Fruit fly (Drosophila melanogaster) whole organism, embryonic: ENCODE results near the gene Gk1.
A peak's percentile ranks its signal among the peaks of the same experiment; 100 is the strongest.

Experiments
- CG11504 ChIP-seq: fragments of 200-800 bp; sonication (Bioruptor generic); optimal IDR thresholded peaks from 3 replicates; lab custom pipeline; 2019; ENCODE audit warnings: missing biosample characterization, mild to moderate bottlenecking, missing genetic modification characterization, moderate library complexity
- CG12236 ChIP-seq: fragments of 200-800 bp; sonication (Bioruptor generic); optimal IDR thresholded peaks from 2 replicates; lab custom pipeline; 2016; ENCODE audit warnings: missing biosample characterization, missing genetic modification characterization
- CG12299 ChIP-seq: fragments of 200-800 bp; sonication (Bioruptor generic); optimal IDR thresholded peaks from 2 replicates; lab custom pipeline; 2018; ENCODE audit warnings: missing biosample characterization, mild to moderate bottlenecking, missing genetic modification characterization
- CG12769 ChIP-seq: fragments of 200-800 bp; sonication (Bioruptor generic); optimal IDR thresholded peaks from 2 replicates; lab custom pipeline; 2019; ENCODE audit warnings: missing biosample characterization, mild to moderate bottlenecking, missing genetic modification characterization, moderate library complexity
- CG13624 ChIP-seq: fragments of 200-800 bp; sonication (Bioruptor generic); optimal IDR thresholded peaks from 2 replicates; lab custom pipeline; 2016; ENCODE audit warnings: missing biosample characterization, missing genetic modification characterization
- CG13894 ChIP-seq: fragments of 200-800 bp; sonication (Bioruptor generic); optimal IDR thresholded peaks from 3 replicates; lab custom pipeline; 2018; ENCODE audit warnings: missing biosample characterization, mild to moderate bottlenecking, missing genetic modification characterization, moderate library complexity
- CG17568 ChIP-seq: fragments of 200-800 bp; sonication (Bioruptor generic); optimal IDR thresholded peaks from 2 replicates; lab custom pipeline; 2018; ENCODE audit warnings: missing biosample characterization, mild to moderate bottlenecking, missing genetic modification characterization, moderate library complexity
- CG2889 ChIP-seq: fragments of 200-800 bp; sonication (Bioruptor generic); IDR thresholded peaks from 3 replicates; pipeline ENCODE4 v1.3.6; 2022; ENCODE audit warnings: missing biosample characterization, missing genetic modification characterization
- CG30403 ChIP-seq: fragments of 200-800 bp; sonication (Bioruptor generic); optimal IDR thresholded peaks from 3 replicates; lab custom pipeline; 2016; ENCODE audit warnings: missing biosample characterization, missing genetic modification characterization
- CG32767 ChIP-seq: fragments of 200-800 bp; sonication (Bioruptor generic); IDR thresholded peaks from 2 replicates; pipeline ENCODE4 v1.3.6; 2022; ENCODE audit warnings: missing biosample characterization, missing genetic modification characterization
- CG3281 ChIP-seq: fragments of 200-800 bp; sonication (Bioruptor generic); optimal IDR thresholded peaks from 3 replicates; lab custom pipeline; 2017; ENCODE audit warnings: missing biosample characterization, mild to moderate bottlenecking, missing genetic modification characterization
- CG34376 ChIP-seq: fragments of 200-800 bp; sonication (Bioruptor generic); optimal IDR thresholded peaks from 2 replicates; lab custom pipeline; 2018; ENCODE audit warnings: missing biosample characterization, mild to moderate bottlenecking, missing genetic modification characterization
- CG42726 ChIP-seq: fragments of 200-800 bp; sonication (Bioruptor generic); IDR thresholded peaks from 2 replicates; pipeline ENCODE4 v1.3.6; 2022; ENCODE audit warnings: missing biosample characterization, missing genetic modification characterization; ENCODE audit not compliant: partially characterized antibody
- CG4707 ChIP-seq: fragments of 200-800 bp; sonication (Bioruptor generic); optimal IDR thresholded peaks from 2 replicates; lab custom pipeline; 2018; ENCODE audit warnings: missing biosample characterization, mild to moderate bottlenecking, missing genetic modification characterization, moderate library complexity
- CG5245 ChIP-seq: fragments of 200-800 bp; sonication (Bioruptor generic); optimal IDR thresholded peaks from 3 replicates; lab custom pipeline; 2016; ENCODE audit warnings: missing biosample characterization, missing genetic modification characterization
- CG7745 ChIP-seq: fragments of 200-800 bp; sonication (Bioruptor generic); optimal IDR thresholded peaks from 2 replicates; lab custom pipeline; 2018; ENCODE audit warnings: missing biosample characterization, mild to moderate bottlenecking, missing genetic modification characterization, moderate library complexity
- CG7987 ChIP-seq: fragments of 200-800 bp; sonication (Bioruptor generic); optimal IDR thresholded peaks from 2 replicates; lab custom pipeline; 2018; ENCODE audit warnings: missing biosample characterization, mild to moderate bottlenecking, missing genetic modification characterization, moderate library complexity
- GATAe ChIP-seq: fragments of 200-800 bp; sonication (Bioruptor generic); conservative IDR thresholded peaks from 2 replicates; pipeline ENCODE4 v1.3.6; 2022; ENCODE audit warnings: missing biosample characterization, missing genetic modification characterization
- Hr39 ChIP-seq: fragments of >200 bp; optimal IDR thresholded peaks from 2 replicates; lab custom pipeline; 2017
- Med ChIP-seq: fragments of 200-800 bp; sonication (Bioruptor generic); peaks from one replicate; lab custom pipeline; 2016; ENCODE audit warnings: missing biosample characterization, missing genetic modification characterization, mild to moderate bottlenecking, inconsistent platforms, moderate library complexity
- Meics ChIP-seq: fragments of 200-800 bp; sonication (Bioruptor generic); optimal IDR thresholded peaks from 2 replicates; lab custom pipeline; 2017; ENCODE audit warnings: missing biosample characterization, mild to moderate bottlenecking, missing genetic modification characterization
- PHDP ChIP-seq: fragments of 200-800 bp; sonication (Bioruptor generic); optimal IDR thresholded peaks from 3 replicates; lab custom pipeline; 2018; ENCODE audit warnings: missing biosample characterization, mild to moderate bottlenecking, missing genetic modification characterization, moderate library complexity
- Rfx ChIP-seq: fragments of 200-800 bp; sonication (Bioruptor generic); IDR thresholded peaks from 2 replicates; pipeline ENCODE4 v1.3.6; 2022; ENCODE audit warnings: missing biosample characterization, missing genetic modification characterization
- Vsx1 ChIP-seq: fragments of 200-800 bp; sonication (Bioruptor generic); optimal IDR thresholded peaks from 2 replicates; lab custom pipeline; 2017; ENCODE audit warnings: missing biosample characterization, mild to moderate bottlenecking, missing genetic modification characterization, missing genetic modification reagents
- bbx ChIP-seq: fragments of 200-800 bp; sonication (Bioruptor generic); IDR thresholded peaks from 2 replicates; pipeline ENCODE4 v1.3.6; 2022; ENCODE audit warnings: missing biosample characterization, missing genetic modification characterization; ENCODE audit not compliant: partially characterized antibody
- chinmo ChIP-seq: fragments of 200-800 bp; sonication (Bioruptor generic); IDR thresholded peaks from 4 replicates; pipeline ENCODE4 v1.3.6; 2022; ENCODE audit warnings: missing biosample characterization, missing genetic modification characterization; ENCODE audit not compliant: partially characterized antibody
- ci ChIP-seq: fragments of 200-800 bp; sonication (Bioruptor generic); IDR thresholded peaks from 3 replicates; pipeline ENCODE4 v1.3.6; 2022; ENCODE audit warnings: missing biosample characterization, missing genetic modification characterization
- exex ChIP-seq: fragments of 200-800 bp; sonication (Bioruptor generic); optimal IDR thresholded peaks from 4 replicates; lab custom pipeline; 2018; ENCODE audit warnings: missing biosample characterization, mild to moderate bottlenecking, missing genetic modification characterization, moderate library complexity
- gfzf ChIP-seq: fragments of 200-800 bp; sonication (Bioruptor generic); optimal IDR thresholded peaks from 2 replicates; lab custom pipeline; 2016; ENCODE audit warnings: missing biosample characterization, mild to moderate bottlenecking, missing genetic modification characterization, moderate library complexity
- grn ChIP-seq: fragments of 200-800 bp; sonication (Bioruptor generic); optimal IDR thresholded peaks from 3 replicates; lab custom pipeline; 2017; ENCODE audit warnings: missing biosample characterization, missing genetic modification characterization
- hkb ChIP-seq, 2 experiments: fragments of 200-800 bp in 1 of 2; fragments of >200 bp in 1 of 2; sonication (Bioruptor generic) in 1 of 2; IDR thresholded peaks in 1 of 2; optimal IDR thresholded peaks in 1 of 2; 2 replicates each; pipeline versions ENCODE4 v1.3.6 to Lab custom; 2017 to 2022; ENCODE audit warnings: missing biosample characterization in 1 of 2, missing genetic modification characterization in 1 of 2
- insv ChIP-seq, 2 experiments: fragments of 200-800 bp; sonication (Bioruptor generic); optimal IDR thresholded peaks; 3 replicates each; lab custom pipeline; 2016 to 2018; ENCODE audit warnings: missing biosample characterization in 2 of 2, missing genetic modification characterization in 2 of 2
- jumu ChIP-seq: fragments of 200-800 bp; sonication (Bioruptor generic); optimal IDR thresholded peaks from 3 replicates; lab custom pipeline; 2016; ENCODE audit warnings: missing biosample characterization, missing genetic modification characterization
- lola ChIP-seq, 3 experiments: fragments of >200 bp in 2 of 3; fragments of 200-800 bp in 1 of 3; sonication (Bioruptor generic) in 1 of 3; optimal IDR thresholded peaks; 2 replicates each; lab custom pipeline; 2017 to 2019; ENCODE audit warnings: missing biosample characterization in 3 of 3, missing genetic modification characterization in 3 of 3, mild to moderate bottlenecking in 1 of 3, moderate library complexity in 1 of 3
- mirr ChIP-seq: fragments of 200-800 bp; sonication (Bioruptor generic); optimal IDR thresholded peaks from 3 replicates; lab custom pipeline; 2018; ENCODE audit warnings: missing biosample characterization, mild to moderate bottlenecking, missing genetic modification characterization
- nom ChIP-seq: fragments of 200-800 bp; sonication (Bioruptor generic); optimal IDR thresholded peaks from 2 replicates; lab custom pipeline; 2017; ENCODE audit warnings: missing biosample characterization, missing genetic modification characterization, mild to moderate bottlenecking, moderate library complexity, missing genetic modification reagents
- row ChIP-seq: fragments of 200-800 bp; sonication (Bioruptor generic); IDR thresholded peaks from 3 replicates; pipeline ENCODE4 v1.3.6; 2022; ENCODE audit warnings: missing biosample characterization, missing genetic modification characterization
- sd ChIP-seq: fragments of 200-800 bp; sonication (Bioruptor generic); optimal IDR thresholded peaks from 3 replicates; lab custom pipeline; 2018; ENCODE audit warnings: missing biosample characterization, mild to moderate bottlenecking, missing genetic modification characterization, moderate library complexity
- sens ChIP-seq: fragments of 200-800 bp; sonication (Bioruptor generic); peaks from one replicate; lab custom pipeline; 2016; ENCODE audit warnings: missing biosample characterization, missing genetic modification characterization
- slbo ChIP-seq: fragments of 200-800 bp; sonication (Bioruptor generic); IDR thresholded peaks from 2 replicates; pipeline ENCODE4 v1.3.6; 2022; ENCODE audit warnings: missing biosample characterization, missing genetic modification characterization
- slp2 ChIP-seq: fragments of 200-800 bp; sonication (Bioruptor generic); optimal IDR thresholded peaks from 2 replicates; lab custom pipeline; 2016; ENCODE audit warnings: missing biosample characterization, missing genetic modification characterization
- sug ChIP-seq: fragments of 200-800 bp; optimal IDR thresholded peaks from 2 replicates; lab custom pipeline; 2019; ENCODE audit warnings: missing biosample characterization, mild to moderate bottlenecking, missing genetic modification characterization, moderate library complexity
- trh ChIP-seq: fragments of 200-800 bp; sonication (Bioruptor generic); optimal IDR thresholded peaks from 2 replicates; lab custom pipeline; 2016; ENCODE audit warnings: missing biosample characterization, missing genetic modification characterization
- twi ChIP-seq: fragments of 200-800 bp; optimal IDR thresholded peaks from 2 replicates; lab custom pipeline; 2019; ENCODE audit warnings: missing biosample characterization, mild to moderate bottlenecking, missing genetic modification characterization, moderate library complexity
- vnd ChIP-seq: fragments of 200-800 bp; sonication (Bioruptor generic); IDR thresholded peaks from 3 replicates; pipeline ENCODE4 v1.3.6; 2022; ENCODE audit warnings: missing biosample characterization, missing genetic modification characterization; ENCODE audit not compliant: partially characterized antibody
- zen ChIP-seq: fragments of 200-800 bp; sonication (Bioruptor generic); optimal IDR thresholded peaks from 3 replicates; lab custom pipeline; 2018; ENCODE audit warnings: missing biosample characterization, mild to moderate bottlenecking, missing genetic modification characterization, moderate library complexity

The Gk1 gene

dm6 chr3L:161833-162587 is 43.6 kb downstream of the Gk1 start:
- TF ChIP-seq CG7745 (tag; lab: Kevin White, UChicago) (peak; percentile 69), CG12236 (GFP tag; lab: Kevin White, UChicago) (no peak), CG30403 (GFP tag; lab: Kevin White, UChicago) (no peak), sd (peak; percentile 33), insv (GFP tag; optimal IDR thresholded peaks at IDR 0.05; lab: Kevin White, UChicago) (peak in 1 of 2 experiments; percentile 83), Vsx1 (no peak), exex (tag; lab: Kevin White, UChicago) (peak; percentile 82), CG4707 (GFP tag; lab: Kevin White, UChicago) (no peak), CG13894 (tag; lab: Kevin White, UChicago) (no peak), CG34376 (GFP tag; lab: Kevin White, UChicago) (peak; percentile 45), vnd (GFP tag; lab: Robert Waterston, UW) (0 out of 3 replicates have a peak, but pooled peaks have one; percentile 24), sens (GFP tag; lab: Kevin White, UChicago) (peak; percentile 69), CG11504 (tag; lab: Kevin White, UChicago) (no peak), ci (0 out of 3 replicates have a peak, but pooled peaks have one; percentile 18), CG12769 (tag; lab: Kevin White, UChicago) (peak; percentile 2), twi (tag; lab: Kevin White, UChicago) (peak; percentile 88), CG5245 (no peak), CG13624 (GFP tag; lab: Kevin White, UChicago) (no peak), lola (GFP tag; optimal IDR thresholded peaks at IDR 0.05; lab: Kevin White, UChicago) (peak in 1 of 3 experiments; percentile 1), GATAe (GFP tag; lab: Robert Waterston, UW) (peak; percentile 39; the same call in 1 of the 2 replicates), mirr (GFP tag; lab: Kevin White, UChicago) (peak; percentile 68), grn (GFP tag; lab: Kevin White, UChicago) (peak; percentile 86), chinmo (0 out of 4 replicates have a peak, but pooled peaks have one; percentile 63), PHDP (no peak), sug (peak; percentile 84), zen (tag; lab: Kevin White, UChicago) (peak; percentile 79), CG2889 (no peak), slp2 (GFP tag; lab: Kevin White, UChicago) (no peak), row (GFP tag; lab: Robert Waterston, UW) (no peak), jumu (GFP tag; lab: Kevin White, UChicago) (no peak), Med (GFP tag; lab: Kevin White, UChicago) (peak; percentile 64)

dm6 chr3L:160446-161094 is 45.1 kb downstream of the Gk1 start:
- peak; percentile 14 for TF ChIP-seq CG7987 (GFP tag; lab: Kevin White, UChicago)
- TF ChIP-seq CG42726 (GFP tag; lab: Robert Waterston, UW): 0 out of 2 replicates have a peak, but pooled peaks have one; percentile 3
- no peak for TF ChIP-seq Hr39 (lab: Kevin White, UChicago)
- TF ChIP-seq Meics: peak; percentile 8
- TF ChIP-seq CG32767 (GFP tag; lab: Robert Waterston, UW): no peak
- peak; percentile 95; the same call in 3 of the 4 replicates for TF ChIP-seq chinmo
- no peak for TF ChIP-seq trh
- peak; percentile 24; the same call in 1 of the 2 replicates for TF ChIP-seq Rfx (GFP tag; lab: Robert Waterston, UW)
- TF ChIP-seq bbx (GFP tag; lab: Robert Waterston, UW): peak; percentile 59; the same call in 1 of the 2 replicates
- TF ChIP-seq CG12299: peak; percentile 35
- TF ChIP-seq CG3281 (GFP tag; lab: Kevin White, UChicago): peak; percentile 46
- TF ChIP-seq CG17568 (GFP tag; lab: Kevin White, UChicago): peak; percentile 19
- no peak for TF ChIP-seq hkb (optimal IDR thresholded peaks at IDR 0.05; lab: Kevin White, UChicago)
- TF ChIP-seq hkb (GFP tag; IDR thresholded peaks at IDR 0.05; lab: Robert Waterston, UW): peak; percentile 40; the same call in 1 of the 2 replicates
- TF ChIP-seq nom (GFP tag; lab: Kevin White, UChicago): peak; percentile 17
- TF ChIP-seq gfzf (GFP tag; lab: Kevin White, UChicago): no peak
- peak; percentile 19; the same call in 1 of the 2 replicates for TF ChIP-seq slbo (GFP tag; lab: Robert Waterston, UW)
- TF ChIP-seq sens (GFP tag; lab: Kevin White, UChicago): peak; percentile 22
